Worm (Caenorhabditis elegans) whole organism, midembryonic: Measurements from ENCODE around the gene ensh-1.

Experiments
- T22C8.4 ChIP-seq: fragments of 200-800 bp; sonication (Bioruptor generic); IDR thresholded peaks from 2 replicates; pipeline ENCODE4 v1.3.6; 2022; ENCODE audit warnings: missing genetic modification characterization, missing compliant biosample characterization
- cog-1 ChIP-seq: sonication (generic microtip); optimal IDR thresholded peaks from 2 replicates; lab custom pipeline; 2016; ENCODE audit warnings: missing genetic modification characterization, missing compliant biosample characterization
- flt-1 ChIP-seq: fragments of 200-800 bp; sonication (Bioruptor generic); IDR thresholded peaks from 2 replicates; pipeline ENCODE4 v1.3.6; 2022; ENCODE audit warnings: missing genetic modification characterization, missing compliant biosample characterization
- klf-2 ChIP-seq: fragments of 200-800 bp; sonication (Bioruptor generic); conservative IDR thresholded peaks from 2 replicates; pipeline ENCODE4 v1.3.6; 2022; ENCODE audit warnings: missing genetic modification reagents, missing genetic modification characterization, missing compliant biosample characterization
- med-1 ChIP-seq: sonication (generic microtip); optimal IDR thresholded peaks from 2 replicates; lab custom pipeline; 2017; ENCODE audit warnings: missing genetic modification characterization, mild to moderate bottlenecking, missing compliant biosample characterization, antibody characterized with exemption, missing genetic modification reagents; ENCODE audit not compliant: insufficient read depth
- ref-1 ChIP-seq: fragments of 200-800 bp; sonication (Bioruptor generic); conservative IDR thresholded peaks from 2 replicates; pipeline ENCODE4 v1.3.6; 2022; ENCODE audit warnings: missing genetic modification reagents, missing genetic modification characterization, missing compliant biosample characterization
- tab-1 ChIP-seq: fragments of 200-800 bp; sonication (Bioruptor generic); IDR thresholded peaks from 2 replicates; pipeline ENCODE4 v1.3.6; 2022; ENCODE audit warnings: missing genetic modification characterization, missing compliant biosample characterization
- ztf-23 ChIP-seq: fragments of 200-800 bp; sonication (Bioruptor generic); IDR thresholded peaks from 2 replicates; pipeline ENCODE4 v1.3.6; 2022; ENCODE audit warnings: missing genetic modification reagents, missing genetic modification characterization, missing compliant biosample characterization
- ztf-29 ChIP-seq: fragments of 200-800 bp; sonication (Bioruptor generic); IDR thresholded peaks from 2 replicates; pipeline ENCODE4 v1.3.6; 2022; ENCODE audit warnings: missing genetic modification reagents, missing genetic modification characterization, missing compliant biosample characterization

ensh-1 gene

DNA sequence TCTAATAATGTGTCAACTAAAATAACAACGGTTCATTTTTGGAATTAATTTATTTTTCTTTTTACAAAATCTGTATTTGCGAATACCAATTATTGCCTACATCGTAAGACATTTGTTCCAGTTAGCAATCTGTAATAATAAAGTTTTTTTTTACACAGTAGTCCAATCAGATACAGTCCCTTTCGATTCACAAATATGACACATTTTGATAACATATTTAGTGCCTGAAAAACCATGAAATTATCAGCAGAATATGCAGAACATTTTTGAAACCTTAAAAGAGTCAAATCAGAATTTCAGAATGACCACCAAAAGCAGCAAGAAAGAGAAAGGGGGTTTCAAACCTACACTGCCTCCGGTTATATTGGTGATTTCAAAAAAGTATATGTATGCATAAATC lies 25.8 kb upstream of the ensh-1 start, which contains the start of gene C06E2.2:
TSS of gene C06E2.2 (plus strand) at position 301 of the 400 bp plus-strand sequence.
- TF ChIP-seq ztf-29 (GFP tag; lab: Robert Waterston, UW) (no peak), flt-1 (no peak), ref-1 (no peak), med-1 (GFP tag; lab: Kevin White, UChicago) (no peak), cog-1 (no peak), T22C8.4 (no peak), ztf-23 (no peak), tab-1 (GFP tag; lab: Robert Waterston, UW) (no peak), klf-2 (GFP tag; lab: Robert Waterston, UW) (no peak)

DNA sequence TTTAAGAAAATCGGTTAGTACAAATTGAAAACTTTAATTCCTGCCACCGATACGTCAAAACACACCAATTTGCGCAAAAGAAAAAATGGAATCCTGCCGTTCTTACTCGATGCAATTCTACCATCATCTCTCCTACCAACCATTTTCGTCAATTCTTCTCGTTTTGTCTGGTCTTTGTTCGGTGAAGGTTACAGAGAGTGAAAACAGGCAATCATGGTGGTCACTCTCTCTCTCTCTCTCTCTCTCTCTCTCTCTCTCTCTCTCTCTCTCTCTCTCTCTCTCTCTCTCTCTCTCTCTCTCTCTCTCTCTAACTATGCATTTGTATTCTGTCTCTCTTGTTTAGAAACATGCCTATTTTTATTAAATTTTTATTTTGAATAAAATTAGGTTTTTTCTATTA lies 23.0 kb upstream of the ensh-1 start:
- no peak for TF ChIP-seq klf-2 (GFP tag; lab: Robert Waterston, UW)
- TF ChIP-seq flt-1: no peak
- TF ChIP-seq T22C8.4: no peak
- TF ChIP-seq tab-1 (GFP tag; lab: Robert Waterston, UW): no peak
- TF ChIP-seq ref-1: no peak
- no peak for TF ChIP-seq med-1 (GFP tag; lab: Kevin White, UChicago)
- TF ChIP-seq ztf-29 (GFP tag; lab: Robert Waterston, UW): no peak

DNA sequence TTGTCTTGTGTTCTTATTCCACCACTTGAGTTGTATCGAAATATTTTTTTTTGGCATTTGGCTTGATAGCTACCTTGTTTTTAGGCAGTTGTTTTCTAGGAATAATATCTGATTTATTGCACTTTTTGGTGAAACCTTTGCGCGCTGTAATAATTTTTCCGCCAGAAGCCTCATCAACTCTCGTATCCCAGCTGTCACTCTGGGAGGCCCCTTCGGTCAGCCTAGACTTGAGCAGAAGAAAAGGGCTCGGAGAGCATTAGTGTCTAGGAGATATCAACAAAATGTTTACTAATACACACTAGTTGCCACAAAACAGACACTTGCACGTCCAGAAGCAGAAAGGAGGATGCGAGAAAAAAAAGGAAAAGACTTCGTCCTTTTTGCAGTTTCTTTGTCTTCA lies 16.4 kb upstream of the ensh-1 start:
- TF ChIP-seq T22C8.4 (no peak), ztf-29 (GFP tag; lab: Robert Waterston, UW) (no peak), ref-1 (no peak)

DNA sequence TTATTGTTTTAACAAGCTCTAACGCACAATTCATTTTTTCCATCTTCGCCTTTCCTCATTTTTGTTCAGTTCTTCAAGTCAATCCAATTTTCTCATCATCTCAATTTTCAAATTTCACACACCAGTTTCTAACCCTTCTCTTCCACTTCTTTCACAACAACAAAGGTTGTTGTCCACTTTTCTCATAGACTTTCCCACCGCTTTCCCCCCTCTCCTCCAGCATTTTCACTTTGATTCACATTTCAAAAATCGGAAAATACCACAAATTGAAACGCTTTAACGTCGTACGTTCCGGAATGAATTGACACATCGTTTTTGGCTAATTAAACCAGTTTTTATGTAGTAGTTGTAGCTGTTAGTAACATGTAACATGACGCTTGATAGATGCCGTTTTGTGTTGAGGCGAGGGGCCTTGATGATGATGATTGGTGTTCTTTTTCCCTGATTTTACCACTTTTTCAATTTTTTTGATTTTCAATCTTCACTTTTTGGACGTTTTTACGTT lies 14.9 kb upstream of the ensh-1 start:
- no peak for TF ChIP-seq T22C8.4
- TF ChIP-seq cog-1: no peak
- no peak for TF ChIP-seq ztf-29 (GFP tag; lab: Robert Waterston, UW)
- no peak for TF ChIP-seq med-1 (GFP tag; lab: Kevin White, UChicago)
- TF ChIP-seq klf-2 (GFP tag; lab: Robert Waterston, UW): no peak
- no peak for TF ChIP-seq flt-1
- no peak for TF ChIP-seq tab-1 (GFP tag; lab: Robert Waterston, UW)
- TF ChIP-seq ztf-23: no peak
- TF ChIP-seq ref-1: no peak

DNA sequence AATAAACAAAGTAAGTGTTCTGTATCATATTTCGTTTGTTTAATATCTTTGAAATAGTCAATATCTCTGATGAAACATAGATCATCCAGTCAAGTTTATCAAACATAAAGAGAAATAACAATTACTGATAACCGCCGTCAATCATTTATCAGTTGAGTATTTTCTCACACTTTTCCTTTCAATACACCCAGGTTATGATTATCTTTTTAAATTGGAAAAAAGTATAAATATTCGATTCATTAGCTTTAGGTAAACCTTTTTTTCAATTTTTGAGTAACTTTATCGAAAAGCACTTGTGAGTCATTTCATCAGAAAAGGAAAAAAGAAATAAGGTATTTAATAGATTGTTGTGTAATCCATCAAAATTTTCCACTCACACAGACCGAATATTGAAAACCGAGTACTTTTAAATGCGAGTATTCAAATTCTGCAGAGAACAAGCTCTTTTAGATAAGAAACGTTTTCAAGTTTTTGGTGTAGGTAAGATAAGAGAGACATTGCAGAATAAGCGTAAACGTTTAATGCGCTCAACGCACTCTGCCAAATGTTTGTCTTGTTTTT lies 13.7 kb upstream of the ensh-1 start:
- no peak for TF ChIP-seq flt-1
- no peak for TF ChIP-seq med-1 (GFP tag; lab: Kevin White, UChicago)
- TF ChIP-seq cog-1: no peak
- no peak for TF ChIP-seq ref-1
- no peak for TF ChIP-seq ztf-23
- no peak for TF ChIP-seq T22C8.4
- TF ChIP-seq tab-1 (GFP tag; lab: Robert Waterston, UW): no peak
- no peak for TF ChIP-seq klf-2 (GFP tag; lab: Robert Waterston, UW)
- no peak for TF ChIP-seq ztf-29 (GFP tag; lab: Robert Waterston, UW)

DNA sequence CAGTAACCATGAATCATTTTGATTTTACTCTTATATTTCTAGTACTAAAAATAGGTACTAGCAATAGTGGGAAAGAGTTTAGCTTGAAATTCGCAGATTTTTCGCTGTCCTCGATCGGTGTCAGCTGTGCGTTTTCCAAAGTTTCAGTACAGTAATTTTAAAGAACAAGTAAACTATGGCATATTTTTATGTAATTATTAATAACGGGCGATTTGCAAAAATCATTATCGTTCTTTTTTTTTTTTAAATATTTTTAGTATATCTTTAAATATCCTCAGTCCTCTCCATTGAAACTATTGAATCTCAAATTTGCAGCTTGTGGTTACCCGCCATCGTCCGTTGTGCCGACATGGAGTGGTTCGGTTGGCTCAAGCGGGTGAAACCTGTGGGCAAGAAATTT lies 12.4 kb upstream of the ensh-1 start, which contains the start of gene C13E3.1:
TSS of gene C13E3.1 (plus strand) at position 301 of the 400 bp plus-strand sequence.
- TF ChIP-seq tab-1 (GFP tag; lab: Robert Waterston, UW): no peak
- no peak for TF ChIP-seq ztf-29 (GFP tag; lab: Robert Waterston, UW)
- no peak for TF ChIP-seq T22C8.4

DNA sequence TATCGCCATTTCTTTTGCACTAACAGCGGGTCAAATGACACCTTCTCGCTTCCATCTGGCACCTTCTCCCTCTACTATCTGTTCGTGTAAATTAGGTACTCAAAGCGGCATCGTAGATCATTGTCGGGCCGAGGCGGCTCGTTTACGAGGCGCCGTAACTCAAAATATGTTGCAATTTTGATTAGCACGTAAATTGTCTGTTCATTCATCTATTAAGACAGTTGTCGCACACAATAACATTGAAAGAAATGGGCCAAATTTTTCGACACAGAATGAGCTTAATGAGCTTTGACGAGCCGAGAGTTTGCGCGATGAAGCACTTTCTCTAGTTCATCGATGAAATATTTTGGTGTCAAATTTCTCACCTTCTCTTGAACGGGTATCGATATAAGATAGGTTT lies 2.3 kb upstream of the ensh-1 start:
- no peak for TF ChIP-seq ztf-29 (GFP tag; lab: Robert Waterston, UW)
- no peak for TF ChIP-seq med-1 (GFP tag; lab: Kevin White, UChicago)
- TF ChIP-seq T22C8.4: no peak
- TF ChIP-seq ztf-23: no peak
- TF ChIP-seq cog-1: no peak
- TF ChIP-seq ref-1: no peak
- TF ChIP-seq tab-1 (GFP tag; lab: Robert Waterston, UW): no peak
- TF ChIP-seq flt-1: no peak

DNA sequence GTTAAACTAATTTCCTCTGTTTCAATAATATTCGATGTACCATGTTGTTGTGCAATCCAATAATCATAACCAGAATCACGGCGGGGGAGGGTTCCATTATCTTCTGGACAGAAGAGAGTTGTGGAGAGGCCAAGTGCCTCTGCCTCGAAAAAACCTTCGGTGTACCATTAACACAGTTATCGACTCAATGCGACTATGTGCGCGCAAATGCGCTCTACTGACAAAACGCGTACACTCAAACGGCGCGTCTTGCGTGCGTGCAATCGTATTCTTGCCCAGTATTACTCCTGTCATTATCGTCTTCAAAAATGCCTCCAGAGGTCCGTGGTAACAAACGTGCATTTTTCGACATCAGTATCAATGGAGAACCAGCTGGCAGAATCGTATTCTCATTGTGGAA lies 5.9 kb downstream of the ensh-1 start, which contains the start of gene cyn-8:
TSS of gene cyn-8 (plus strand) at position 217 of the 400 bp plus-strand sequence.
- TF ChIP-seq tab-1 (GFP tag; lab: Robert Waterston, UW) (0 out of 2 replicates have a peak, but pooled peaks have one; percentile 32), T22C8.4 (no peak)

DNA sequence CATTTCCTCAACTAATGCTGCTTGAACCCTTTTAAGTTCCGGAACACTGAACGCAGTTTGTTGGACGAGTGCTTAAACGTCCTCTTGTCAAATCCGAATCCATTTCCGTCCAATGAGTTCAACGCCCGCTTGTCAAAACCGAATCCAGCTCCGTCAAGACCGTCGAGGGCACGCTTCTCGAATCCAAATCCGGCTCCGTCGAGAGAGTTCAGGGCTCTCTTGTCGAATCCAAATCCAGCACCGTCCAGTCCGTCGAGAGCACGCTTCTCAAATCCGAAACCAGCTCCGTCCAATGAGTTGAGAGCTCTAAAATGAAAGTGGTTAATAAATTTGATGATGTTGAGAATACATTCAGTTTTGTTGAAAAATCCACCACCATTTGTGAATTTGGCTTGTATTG lies 12.5 kb downstream of the ensh-1 start:
- TF ChIP-seq med-1 (GFP tag; lab: Kevin White, UChicago) (no peak), flt-1 (no peak), klf-2 (GFP tag; lab: Robert Waterston, UW) (no peak), tab-1 (GFP tag; lab: Robert Waterston, UW) (no peak), cog-1 (no peak), ref-1 (no peak), ztf-23 (no peak)

DNA sequence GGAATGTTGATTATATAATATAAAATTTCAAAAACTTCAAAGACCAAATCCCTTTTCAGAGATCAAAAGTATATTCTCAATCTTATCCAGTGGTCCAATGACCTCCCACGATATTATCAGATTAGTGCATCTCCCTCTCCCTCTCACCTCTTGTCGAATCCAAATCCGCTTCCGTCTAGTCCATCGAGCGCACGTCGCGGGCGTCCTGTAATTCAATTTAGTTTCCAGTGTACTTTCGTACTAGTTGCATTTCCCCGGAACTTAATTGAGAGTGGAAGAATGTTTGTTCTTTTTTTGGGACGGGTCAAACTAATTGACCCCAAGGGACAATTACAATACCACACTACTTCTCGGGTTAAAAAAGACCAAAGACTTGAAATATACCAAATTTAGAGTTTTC lies 13.6 kb downstream of the ensh-1 start:
- TF ChIP-seq T22C8.4: no peak
- no peak for TF ChIP-seq ref-1
- no peak for TF ChIP-seq med-1 (GFP tag; lab: Kevin White, UChicago)
- no peak for TF ChIP-seq ztf-29 (GFP tag; lab: Robert Waterston, UW)

DNA sequence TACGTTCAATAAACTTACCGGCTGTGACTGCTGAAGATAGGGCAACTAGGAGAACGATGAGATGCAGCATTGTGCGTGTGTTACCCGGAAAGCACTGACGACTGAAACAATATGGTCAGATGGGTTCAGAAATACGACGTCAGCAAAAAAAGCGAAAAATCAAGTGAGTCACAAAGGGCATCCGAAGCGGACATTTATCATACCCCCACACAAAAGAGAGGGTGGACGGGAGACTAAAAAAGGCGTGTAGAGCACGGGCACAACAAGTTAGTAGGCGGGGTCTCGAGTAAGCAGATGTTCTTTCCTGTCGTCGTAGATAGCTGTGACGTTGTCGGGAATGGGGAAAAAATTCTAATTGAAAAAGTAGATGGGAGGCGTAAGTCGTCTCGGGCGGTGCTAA lies 14.1 kb downstream of the ensh-1 start, which contains the start of gene nlp-14:
TSS of gene nlp-14 (minus strand) at position 101 of the 400 bp plus-strand sequence.
- TF ChIP-seq cog-1 (no peak), T22C8.4 (no peak), med-1 (GFP tag; lab: Kevin White, UChicago) (no peak), klf-2 (GFP tag; lab: Robert Waterston, UW) (no peak), ztf-29 (GFP tag; lab: Robert Waterston, UW) (no peak)
